Fruit fly (Drosophila melanogaster) whole organism, embryonic: ENCODE data around the gene CG43367.

Source experiments
- BtbVII ChIP-seq: fragments of 200-800 bp; sonication (Bioruptor generic); optimal IDR thresholded peaks from 3 replicates; lab custom pipeline; 2017; ENCODE audit warnings: missing biosample characterization, mild to moderate bottlenecking, missing genetic modification characterization
- CG10366 ChIP-seq: fragments of 200-800 bp; sonication (Bioruptor generic); IDR thresholded peaks from 2 replicates; pipeline ENCODE4 v1.3.6; 2022; ENCODE audit warnings: missing biosample characterization, missing genetic modification characterization
- CG10431 ChIP-seq: fragments of 200-800 bp; sonication (Bioruptor generic); optimal IDR thresholded peaks from 3 replicates; lab custom pipeline; 2018; ENCODE audit warnings: missing biosample characterization, mild to moderate bottlenecking, missing genetic modification characterization
- CG12219 ChIP-seq: fragments of 200-800 bp; sonication (Bioruptor generic); optimal IDR thresholded peaks from 3 replicates; lab custom pipeline; 2018; ENCODE audit warnings: missing biosample characterization, mild to moderate bottlenecking, missing genetic modification characterization
- CG12659 ChIP-seq: fragments of 200-800 bp; sonication (Bioruptor generic); optimal IDR thresholded peaks from 3 replicates; lab custom pipeline; 2017; ENCODE audit warnings: mild to moderate bottlenecking, missing biosample characterization, missing genetic modification reagents, missing genetic modification characterization
- CG13894 ChIP-seq: fragments of 200-800 bp; sonication (Bioruptor generic); optimal IDR thresholded peaks from 3 replicates; lab custom pipeline; 2018; ENCODE audit warnings: missing biosample characterization, mild to moderate bottlenecking, missing genetic modification characterization, moderate library complexity
- CG2116 ChIP-seq: fragments of 200-800 bp; sonication (Bioruptor generic); optimal IDR thresholded peaks from 3 replicates; lab custom pipeline; 2018; ENCODE audit warnings: missing biosample characterization, mild to moderate bottlenecking, missing genetic modification characterization
- CG32767 ChIP-seq: fragments of 200-800 bp; sonication (Bioruptor generic); IDR thresholded peaks from 2 replicates; pipeline ENCODE4 v1.3.6; 2022; ENCODE audit warnings: missing biosample characterization, missing genetic modification characterization
- CG3281 ChIP-seq: fragments of 200-800 bp; sonication (Bioruptor generic); optimal IDR thresholded peaks from 3 replicates; lab custom pipeline; 2017; ENCODE audit warnings: missing biosample characterization, mild to moderate bottlenecking, missing genetic modification characterization
- CG4360 ChIP-seq: fragments of 200-800 bp; sonication (Bioruptor generic); IDR thresholded peaks from 2 replicates; pipeline ENCODE4 v1.3.6; 2022; ENCODE audit warnings: missing biosample characterization, missing genetic modification characterization
- CG4617 ChIP-seq: fragments of 200-800 bp; sonication (Bioruptor generic); optimal IDR thresholded peaks from 3 replicates; lab custom pipeline; 2016; ENCODE audit warnings: missing biosample characterization, missing genetic modification characterization, borderline replicate concordance
- CG8388 ChIP-seq: fragments of 200-800 bp; sonication (Bioruptor generic); optimal IDR thresholded peaks from 2 replicates; lab custom pipeline; 2019; ENCODE audit warnings: missing biosample characterization, mild to moderate bottlenecking, missing genetic modification characterization, moderate library complexity
- CG9609 ChIP-seq: fragments of 200-800 bp; sonication (Bioruptor generic); optimal IDR thresholded peaks from 3 replicates; lab custom pipeline; 2016; ENCODE audit warnings: missing biosample characterization, missing genetic modification characterization
- E2f2 ChIP-seq: fragments of 200-800 bp; sonication (Bioruptor generic); IDR thresholded peaks from 2 replicates; pipeline ENCODE4 v1.3.6; 2022; ENCODE audit warnings: missing biosample characterization, missing genetic modification characterization
- Fer1 ChIP-seq: fragments of 200-800 bp; sonication (Bioruptor generic); optimal IDR thresholded peaks from 2 replicates; lab custom pipeline; 2017; ENCODE audit warnings: missing biosample characterization, mild to moderate bottlenecking, missing genetic modification characterization
- HmgD ChIP-seq: fragments of 200-800 bp; sonication (Bioruptor generic); optimal IDR thresholded peaks from 3 replicates; lab custom pipeline; 2016; ENCODE audit warnings: missing biosample characterization, missing genetic modification characterization
- Mad ChIP-seq: fragments of 200-800 bp; sonication (Bioruptor generic); optimal IDR thresholded peaks from 2 replicates; lab custom pipeline; 2016; ENCODE audit warnings: missing biosample characterization, missing genetic modification characterization
- Med ChIP-seq: fragments of 200-800 bp; sonication (Bioruptor generic); peaks from one replicate; lab custom pipeline; 2016; ENCODE audit warnings: missing biosample characterization, missing genetic modification characterization, mild to moderate bottlenecking, inconsistent platforms, moderate library complexity
- Opbp ChIP-seq: fragments of 200-800 bp; sonication (Bioruptor generic); IDR thresholded peaks from 3 replicates; pipeline ENCODE4 v1.3.6; 2022; ENCODE audit warnings: missing biosample characterization, missing genetic modification characterization; ENCODE audit not compliant: partially characterized antibody
- PHDP ChIP-seq: fragments of 200-800 bp; sonication (Bioruptor generic); optimal IDR thresholded peaks from 3 replicates; lab custom pipeline; 2018; ENCODE audit warnings: missing biosample characterization, mild to moderate bottlenecking, missing genetic modification characterization, moderate library complexity
- Scr ChIP-seq: fragments of 200-800 bp; sonication (Bioruptor generic); IDR thresholded peaks from 2 replicates; pipeline ENCODE4 v1.3.6; 2022; ENCODE audit warnings: missing biosample characterization, missing genetic modification characterization; ENCODE audit not compliant: partially characterized antibody
- Side ChIP-seq: fragments of 200-800 bp; sonication (Bioruptor generic); optimal IDR thresholded peaks from 2 replicates; lab custom pipeline; 2016; ENCODE audit warnings: missing biosample characterization, missing genetic modification characterization
- Sox100B ChIP-seq: fragments of 200-800 bp; sonication (Bioruptor generic); optimal IDR thresholded peaks from 3 replicates; lab custom pipeline; 2018; ENCODE audit warnings: missing biosample characterization, mild to moderate bottlenecking, missing genetic modification characterization
- Sry-δ ChIP-seq: fragments of 200-800 bp; sonication (Bioruptor generic); optimal IDR thresholded peaks from 2 replicates; lab custom pipeline; 2016; ENCODE audit warnings: missing biosample characterization, missing genetic modification characterization
- Xbp1 ChIP-seq: fragments of 200-800 bp; sonication (Bioruptor generic); optimal IDR thresholded peaks from 3 replicates; lab custom pipeline; 2016; ENCODE audit warnings: missing biosample characterization, mild to moderate bottlenecking, missing genetic modification characterization
- ash1 ChIP-seq: fragments of 200-800 bp; sonication (Bioruptor generic); optimal IDR thresholded peaks from 2 replicates; lab custom pipeline; 2018; ENCODE audit warnings: missing biosample characterization, mild to moderate bottlenecking, missing genetic modification characterization
- bab2 ChIP-seq: fragments of 200-800 bp; sonication (Bioruptor generic); optimal IDR thresholded peaks from 2 replicates; lab custom pipeline; 2016; ENCODE audit warnings: missing biosample characterization, missing genetic modification characterization
- ci ChIP-seq: fragments of 200-800 bp; sonication (Bioruptor generic); IDR thresholded peaks from 3 replicates; pipeline ENCODE4 v1.3.6; 2022; ENCODE audit warnings: missing biosample characterization, missing genetic modification characterization
- danr ChIP-seq: fragments of 200-800 bp; sonication (Bioruptor generic); IDR thresholded peaks from 2 replicates; pipeline ENCODE4 v1.3.6; 2022; ENCODE audit warnings: missing biosample characterization, missing genetic modification characterization
- dm ChIP-seq: fragments of 200-800 bp; sonication (Bioruptor generic); optimal IDR thresholded peaks from 3 replicates; lab custom pipeline; 2016; ENCODE audit warnings: missing biosample characterization, missing genetic modification characterization
- dpn ChIP-seq, 2 experiments: fragments of 200-800 bp; sonication (Bioruptor generic); optimal IDR thresholded peaks; 3 replicates each; lab custom pipeline; 2016; ENCODE audit warnings: missing biosample characterization in 2 of 2, missing genetic modification characterization in 2 of 2
- dysf ChIP-seq: fragments of 200-800 bp; sonication (Bioruptor generic); IDR thresholded peaks from 3 replicates; pipeline ENCODE4 v1.3.6; 2022; ENCODE audit warnings: missing biosample characterization, missing genetic modification characterization
- gsb-n ChIP-seq: fragments of 200-800 bp; sonication (Bioruptor generic); optimal IDR thresholded peaks from 3 replicates; lab custom pipeline; 2018; ENCODE audit warnings: missing biosample characterization, mild to moderate bottlenecking, missing genetic modification characterization
- hb ChIP-seq: fragments of 200-800 bp; sonication (Bioruptor generic); IDR thresholded peaks from 3 replicates; pipeline ENCODE4 v1.3.6; 2022; ENCODE audit warnings: missing biosample characterization, missing genetic modification characterization; ENCODE audit not compliant: partially characterized antibody
- hth ChIP-seq: fragments of >200 bp; optimal IDR thresholded peaks from 2 replicates; lab custom pipeline; 2017; ENCODE audit warnings: inconsistent platforms
- inv ChIP-seq: fragments of 200-800 bp; sonication (Bioruptor generic); IDR thresholded peaks from 2 replicates; pipeline ENCODE4 v1.3.6; 2022; ENCODE audit warnings: missing biosample characterization, missing genetic modification characterization; ENCODE audit not compliant: partially characterized antibody
- jumu ChIP-seq: fragments of 200-800 bp; sonication (Bioruptor generic); optimal IDR thresholded peaks from 3 replicates; lab custom pipeline; 2016; ENCODE audit warnings: missing biosample characterization, missing genetic modification characterization
- lola ChIP-seq, 3 experiments: fragments of >200 bp in 2 of 3; fragments of 200-800 bp in 1 of 3; sonication (Bioruptor generic) in 1 of 3; optimal IDR thresholded peaks; 2 replicates each; lab custom pipeline; 2017 to 2019; ENCODE audit warnings: missing biosample characterization in 3 of 3, missing genetic modification characterization in 3 of 3, mild to moderate bottlenecking in 1 of 3, moderate library complexity in 1 of 3
- luna ChIP-seq: fragments of 200-800 bp; sonication (Bioruptor generic); optimal IDR thresholded peaks from 2 replicates; lab custom pipeline; 2016; ENCODE audit warnings: missing biosample characterization, missing genetic modification characterization
- mld ChIP-seq: fragments of 200-800 bp; sonication (Bioruptor generic); IDR thresholded peaks from 3 replicates; pipeline ENCODE4 v1.3.6; 2022; ENCODE audit warnings: missing biosample characterization, missing genetic modification characterization; ENCODE audit not compliant: partially characterized antibody
- oc ChIP-seq: fragments of 200-800 bp; sonication (Bioruptor generic); optimal IDR thresholded peaks from 2 replicates; lab custom pipeline; 2018; ENCODE audit warnings: missing biosample characterization, mild to moderate bottlenecking, missing genetic modification characterization, moderate library complexity
- sd ChIP-seq: fragments of 200-800 bp; sonication (Bioruptor generic); optimal IDR thresholded peaks from 3 replicates; lab custom pipeline; 2018; ENCODE audit warnings: missing biosample characterization, mild to moderate bottlenecking, missing genetic modification characterization, moderate library complexity
- sens ChIP-seq: fragments of 200-800 bp; sonication (Bioruptor generic); peaks from one replicate; lab custom pipeline; 2016; ENCODE audit warnings: missing biosample characterization, missing genetic modification characterization
- sima ChIP-seq: fragments of 200-800 bp; sonication (Bioruptor generic); optimal IDR thresholded peaks from 2 replicates; lab custom pipeline; 2016; ENCODE audit warnings: missing biosample characterization, missing genetic modification characterization
- sob ChIP-seq: fragments of 200-800 bp; sonication (Bioruptor generic); IDR thresholded peaks from 2 replicates; pipeline ENCODE4 v1.3.6; 2022; ENCODE audit warnings: missing biosample characterization, missing genetic modification characterization
- sqz ChIP-seq: fragments of 200-800 bp; sonication (Bioruptor generic); optimal IDR thresholded peaks from 3 replicates; lab custom pipeline; 2018; ENCODE audit warnings: missing biosample characterization, mild to moderate bottlenecking, missing genetic modification characterization
- ttk ChIP-seq: fragments of 200-800 bp; sonication (Bioruptor generic); IDR thresholded peaks from 2 replicates; pipeline ENCODE4 v2.1.2; 2022; ENCODE audit warnings: missing biosample characterization, missing genetic modification characterization

Gene CG43367

dm6 chr3L:4259102-4259558 lies 65.3 kb downstream of the CG43367 start, which contains the start of the genes CG15011 and CG1309 (continued):
- TF ChIP-seq sob, result peak; percentile 78
- peak; percentile 82 for TF ChIP-seq dm (GFP tag; lab: Kevin White, UChicago)
- TF ChIP-seq CG13894 (tag; lab: Kevin White, UChicago), result peak; percentile 82
- peak; percentile 81 for TF ChIP-seq ci (GFP tag; lab: Robert Waterston, UW)
- TF ChIP-seq CG9609 (GFP tag; lab: Kevin White, UChicago), result peak; percentile 82
- TF ChIP-seq jumu (GFP tag; lab: Kevin White, UChicago), result peak; percentile 81
- TF ChIP-seq Sry-δ (GFP tag; lab: Kevin White, UChicago), result peak; percentile 70
- TF ChIP-seq Sox100B (GFP tag; lab: Kevin White, UChicago), result peak; percentile 76
- no peak for TF ChIP-seq hth (lab: Kevin White, UChicago)
- TF ChIP-seq danr, result peak; percentile 28; the same call in 1 of the 2 replicates

dm6 chr3L:4261177-4261576 lies 67.4 kb downstream of the CG43367 start:
- TF ChIP-seq Med (GFP tag; lab: Kevin White, UChicago) (peak; percentile 50), sens (GFP tag; lab: Kevin White, UChicago) (peak; percentile 51), bab2 (GFP tag; lab: Kevin White, UChicago) (no peak)
- TF ChIP-seq, all 482 proteins: peak for 2

- TF ChIP-seq sd (tag; lab: Kevin White, UChicago) (peak; percentile 21), Opbp (GFP tag; lab: Robert Waterston, UW) (0 out of 3 replicates have a peak, but pooled peaks have one; percentile 17), CG10431 (GFP tag; lab: Kevin White, UChicago) (peak; percentile 4), oc (tag; lab: Kevin White, UChicago) (no peak), CG8388 (GFP tag; lab: Kevin White, UChicago) (peak; percentile 20), PHDP (tag; lab: Kevin White, UChicago) (peak; percentile 15), CG2116 (GFP tag; lab: Kevin White, UChicago) (peak; percentile 88), CG12219 (GFP tag; lab: Kevin White, UChicago) (no peak), lola (GFP tag; optimal IDR thresholded peaks at IDR 0.05; lab: Kevin White, UChicago) (peak in 1 of 3 experiments; percentile 11), CG4617 (GFP tag; lab: Kevin White, UChicago) (peak; percentile 64), Scr (peak; percentile 71), gsb-n (tag; lab: Kevin White, UChicago) (peak; percentile 11), ttk (GFP tag; lab: Robert Waterston, UW) (no peak), BtbVII (GFP tag; lab: Kevin White, UChicago) (no peak), Xbp1 (GFP tag; lab: Kevin White, UChicago) (peak; percentile 41), ash1 (GFP tag; lab: Kevin White, UChicago) (no peak), CG4360 (GFP tag; lab: Robert Waterston, UW) (no peak), E2f2 (peak; percentile 60), Side (GFP tag; lab: Kevin White, UChicago) (no peak), mld (no peak), sqz (GFP tag; lab: Kevin White, UChicago) (peak; percentile 43), sima (GFP tag; lab: Kevin White, UChicago) (no peak), CG12659 (GFP tag; lab: Kevin White, UChicago) (peak; percentile 68), CG32767 (0 out of 2 replicates have a peak, but pooled peaks have one; percentile 20), dpn (GFP tag; optimal IDR thresholded peaks at IDR 0.05; lab: Kevin White, UChicago) (peak in 1 of 2 experiments; percentile 14), CG3281 (GFP tag; lab: Kevin White, UChicago) (no peak), luna (no peak), Fer1 (GFP tag; lab: Kevin White, UChicago) (peak; percentile 10), inv (GFP tag; lab: Robert Waterston, UW) (peak; percentile 35; the same call in 1 of the 2 replicates), HmgD (GFP tag; lab: Kevin White, UChicago) (no peak), dysf (GFP tag; lab: Robert Waterston, UW) (no peak), Mad (GFP tag; lab: Kevin White, UChicago) (peak; percentile 0), hb (GFP tag; lab: Robert Waterston, UW) (0 out of 3 replicates have a peak, but pooled peaks have one; percentile 56), CG10366 (GFP tag; lab: Robert Waterston, UW) (0 out of 2 replicates have a peak, but pooled peaks have one; percentile 8)
Observed at dm6 chr3L:4262384-4262783, 68.6 kb downstream of the CG43367 start, which contains the start of the genes CG11586 and VhaM9.7-a. CG11586 (minus strand) TSS chr3L:4262470. VhaM9.7-a (plus strand) TSS chr3L:4262705.
